Worm (Caenorhabditis elegans): Measurements from ENCODE around the gene mrps-25.

DNA sequence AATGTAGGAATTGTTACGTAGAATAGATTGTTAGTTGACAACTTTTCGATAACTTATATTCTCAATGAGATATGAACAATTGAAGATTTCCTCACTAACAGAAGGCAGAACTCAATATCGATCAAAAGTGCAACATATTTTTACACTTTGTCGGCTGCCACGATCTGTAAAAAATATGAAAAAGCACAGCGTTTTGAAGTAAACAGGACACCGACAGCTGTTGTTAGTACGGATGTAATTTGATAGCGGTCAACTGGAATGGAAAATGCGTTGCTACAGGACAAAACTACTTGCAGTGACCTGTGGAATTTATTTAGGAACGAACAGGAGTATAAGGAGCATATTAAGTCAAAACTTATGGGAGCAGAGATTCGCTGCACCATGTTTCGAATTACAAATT, 49.3 kb downstream of the mrps-25 start:
- TF ChIP-seq blmp-1 (tag; optimal IDR thresholded peaks at IDR 0.05): no peak
- TF ChIP-seq snpc-4 (tag; optimal IDR thresholded peaks at IDR 0.05): no peak
- TF ChIP-seq ztf-11 (tag; optimal IDR thresholded peaks at IDR 0.05): no peak
- no peak for TF ChIP-seq lin-15B (tag; optimal IDR thresholded peaks at IDR 0.05)
